Worm (Caenorhabditis elegans) whole organism, L3 larva: Measurements from ENCODE around the gene F35E8.6.
A peak's percentile ranks its signal among the peaks of the same experiment; 100 is the strongest.
"Not testable (repeated sequence)": the region's sequence is repeated elsewhere in the genome, so short reads cannot be mapped to it uniquely, and the experiment has no call there.

ENCODE experiments used
- R02D3.7 ChIP-seq: fragments of 150-350 bp; optimal IDR thresholded peaks from 2 replicates; lab custom pipeline; 2014; ENCODE audit warnings: missing biosample characterization, missing genetic modification characterization
- ZK546.5 ChIP-seq: sonication (generic microtip); optimal IDR thresholded peaks from 2 replicates; lab custom pipeline; 2017; ENCODE audit warnings: missing biosample characterization, missing genetic modification characterization
- ceh-16 ChIP-seq: sonication (generic microtip); optimal IDR thresholded peaks from 2 replicates; lab custom pipeline; 2017; ENCODE audit warnings: missing biosample characterization, missing genetic modification characterization
- ceh-28 ChIP-seq: fragments of 150-350 bp; optimal IDR thresholded peaks from 2 replicates; lab custom pipeline; 2014; ENCODE audit warnings: missing biosample characterization, missing genetic modification reagents, missing genetic modification characterization
- ceh-82 ChIP-seq: fragments of 150-350 bp; optimal IDR thresholded peaks from 2 replicates; lab custom pipeline; 2014; ENCODE audit warnings: missing biosample characterization, missing genetic modification characterization
- ceh-9 ChIP-seq: sonication (generic microtip); optimal IDR thresholded peaks from 2 replicates; lab custom pipeline; 2018; ENCODE audit warnings: missing biosample characterization, missing genetic modification characterization
- daf-12 ChIP-seq: fragments of 150-350 bp; optimal IDR thresholded peaks from 2 replicates; lab custom pipeline; 2014; ENCODE audit warnings: missing biosample characterization, missing genetic modification reagents, missing genetic modification characterization
- egl-27 ChIP-seq: sonication (generic microtip); optimal IDR thresholded peaks from 4 replicates; lab custom pipeline; 2017; ENCODE audit warnings: missing biosample characterization, missing genetic modification reagents, missing genetic modification characterization
- elt-1 ChIP-seq: fragments of 150-350 bp; optimal IDR thresholded peaks from 2 replicates; lab custom pipeline; 2014; ENCODE audit warnings: missing biosample characterization, missing genetic modification characterization
- elt-2 ChIP-seq: sonication (generic microtip); optimal IDR thresholded peaks from 2 replicates; lab custom pipeline; 2016; ENCODE audit warnings: missing genetic modification reagents, mild to moderate bottlenecking, missing genetic modification characterization, missing compliant biosample characterization
- elt-3 ChIP-seq, 3 experiments: fragments of 150-350 bp in 1 of 3; sonication (generic microtip) in 2 of 3; optimal IDR thresholded peaks; 2 replicates in 2 of 3; 4 replicates in 1 of 3; lab custom pipeline; 2014 to 2017; ENCODE audit warnings: missing biosample characterization in 3 of 3, missing genetic modification characterization in 3 of 3
- eor-1 ChIP-seq, 2 experiments: fragments of 150-350 bp; optimal IDR thresholded peaks; 2 replicates each; lab custom pipeline; 2014 to 2018; ENCODE audit warnings: missing biosample characterization in 2 of 2, missing genetic modification characterization in 2 of 2
- fkh-10 ChIP-seq: sonication (generic microtip); optimal IDR thresholded peaks from 2 replicates; lab custom pipeline; 2017; ENCODE audit warnings: missing biosample characterization, missing genetic modification reagents, missing genetic modification characterization
- fos-1 ChIP-seq: fragments of 150-350 bp; optimal IDR thresholded peaks from 2 replicates; lab custom pipeline; 2014; ENCODE audit warnings: missing biosample characterization, missing genetic modification characterization
- hmg-11 ChIP-seq: sonication (generic microtip); optimal IDR thresholded peaks from 2 replicates; lab custom pipeline; 2016; ENCODE audit warnings: missing genetic modification characterization, missing compliant biosample characterization
- jun-1 ChIP-seq: fragments of 150-350 bp; optimal IDR thresholded peaks from 2 replicates; lab custom pipeline; 2014; ENCODE audit warnings: missing biosample characterization, missing genetic modification reagents, missing genetic modification characterization
- lin-39 ChIP-seq: fragments of 150-350 bp; optimal IDR thresholded peaks from 2 replicates; lab custom pipeline; 2018; ENCODE audit warnings: missing biosample characterization, missing genetic modification reagents, missing genetic modification characterization
- lsy-12 ChIP-seq: sonication (generic microtip); optimal IDR thresholded peaks from 2 replicates; lab custom pipeline; 2016; ENCODE audit warnings: mild to moderate bottlenecking, missing genetic modification characterization, missing compliant biosample characterization
- mml-1 ChIP-seq: fragments of 150-350 bp; sonication (generic microtip); optimal IDR thresholded peaks from 3 replicates; lab custom pipeline; 2014; ENCODE audit warnings: missing biosample characterization, missing genetic modification characterization
- nhr-12 ChIP-seq: fragments of 150-350 bp; optimal IDR thresholded peaks from 2 replicates; lab custom pipeline; 2014; ENCODE audit warnings: missing biosample characterization, missing genetic modification characterization
- nhr-23 ChIP-seq: fragments of 150-350 bp; optimal IDR thresholded peaks from 2 replicates; lab custom pipeline; 2014; ENCODE audit warnings: missing biosample characterization, missing genetic modification reagents, missing genetic modification characterization
- nhr-28 ChIP-seq: fragments of 150-350 bp; optimal IDR thresholded peaks from 2 replicates; lab custom pipeline; 2014; ENCODE audit warnings: missing biosample characterization, missing genetic modification characterization
- nhr-43 ChIP-seq: sonication (generic microtip); optimal IDR thresholded peaks from 2 replicates; lab custom pipeline; 2016; ENCODE audit warnings: mild to moderate bottlenecking, missing genetic modification characterization, missing compliant biosample characterization; ENCODE audit not compliant: poor library complexity, severe bottlenecking
- nhr-67 ChIP-seq: fragments of 150-350 bp; optimal IDR thresholded peaks from 2 replicates; lab custom pipeline; 2014; ENCODE audit warnings: missing biosample characterization, missing genetic modification characterization
- nhr-76 ChIP-seq: fragments of 150-350 bp; sonication (generic microtip); optimal IDR thresholded peaks from 5 replicates; lab custom pipeline; 2014; ENCODE audit warnings: missing biosample characterization, missing genetic modification characterization
- nhr-77 ChIP-seq: fragments of 150-350 bp; optimal IDR thresholded peaks from 2 replicates; lab custom pipeline; 2014; ENCODE audit warnings: missing biosample characterization, missing genetic modification characterization
- pha-4 ChIP-seq: fragments of 150-350 bp; optimal IDR thresholded peaks from 2 replicates; lab custom pipeline; 2014; ENCODE audit warnings: missing biosample characterization, missing genetic modification reagents, missing genetic modification characterization
- pqm-1 ChIP-seq: fragments of 150-350 bp; optimal IDR thresholded peaks from 2 replicates; lab custom pipeline; 2017; ENCODE audit warnings: missing biosample characterization, missing genetic modification characterization, inconsistent platforms
- sea-2 ChIP-seq: fragments of 150-350 bp; sonication (generic microtip); optimal IDR thresholded peaks from 4 replicates; lab custom pipeline; 2014; ENCODE audit warnings: missing biosample characterization, missing genetic modification reagents, missing genetic modification characterization
- skn-1 ChIP-seq: fragments of 150-350 bp; optimal IDR thresholded peaks from 2 replicates; lab custom pipeline; 2014; ENCODE audit warnings: missing biosample characterization, missing genetic modification characterization
- snpc-4 ChIP-seq: fragments of 150-350 bp; optimal IDR thresholded peaks from 2 replicates; lab custom pipeline; 2014; ENCODE audit warnings: missing biosample characterization, missing genetic modification characterization
- tbx-2 ChIP-seq: sonication (generic microtip); optimal IDR thresholded peaks from 2 replicates; lab custom pipeline; 2016; ENCODE audit warnings: mild to moderate bottlenecking, missing genetic modification characterization, missing compliant biosample characterization
- unc-62 ChIP-seq: fragments of 150-350 bp; sonication (generic microtip); optimal IDR thresholded peaks from 4 replicates; lab custom pipeline; 2014; ENCODE audit warnings: missing biosample characterization, missing genetic modification reagents, missing genetic modification characterization
- zag-1 ChIP-seq: fragments of 150-350 bp; optimal IDR thresholded peaks from 2 replicates; lab custom pipeline; 2014; ENCODE audit warnings: missing biosample characterization, missing genetic modification characterization
- ztf-11 ChIP-seq: fragments of 150-350 bp; optimal IDR thresholded peaks from 2 replicates; lab custom pipeline; 2014; ENCODE audit warnings: missing biosample characterization, missing genetic modification characterization
- ztf-4 ChIP-seq: fragments of 150-350 bp; optimal IDR thresholded peaks from 2 replicates; lab custom pipeline; 2014; ENCODE audit warnings: missing biosample characterization, missing genetic modification characterization

The F35E8.6 gene

DNA sequence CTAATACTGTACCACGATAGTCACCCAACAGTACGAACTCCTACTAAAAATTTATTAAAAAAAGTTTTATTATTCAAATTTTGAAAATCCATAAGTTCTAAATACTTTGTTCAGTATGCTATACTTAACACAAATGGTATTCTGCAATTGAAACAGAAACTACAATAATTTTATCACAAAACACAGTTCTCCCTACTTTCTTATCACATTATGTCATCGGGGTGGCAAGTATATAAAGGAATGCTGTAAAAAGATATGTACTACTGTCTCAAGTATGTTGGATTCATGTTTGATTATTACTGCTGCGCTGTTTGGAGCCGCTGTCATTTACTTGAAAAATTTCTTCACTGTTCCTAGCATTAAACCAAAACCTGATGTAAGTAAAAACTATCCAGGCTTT, 9.2 kb downstream of the F35E8.6 start, which contains the start of gene cdr-1:
cdr-1 (plus strand) TSS at position 208 of the 400 bp plus-strand sequence.
- TF ChIP-seq elt-2 (tag; lab: Kevin White, UChicago) (peak; percentile 46), pha-4 (no peak), nhr-12 (tag; lab: Kevin White, UChicago) (no peak), ceh-9 (no peak), R02D3.7 (tag; lab: Kevin White, UChicago) (no peak), ceh-16 (no peak), elt-3 (tag; optimal IDR thresholded peaks at IDR 0.05; lab: Kevin White, UChicago) (no peak), lin-39 (tag; lab: Kevin White, UChicago) (no peak), nhr-28 (tag; lab: Kevin White, UChicago) (no peak), ztf-4 (tag; lab: Kevin White, UChicago) (no peak), lsy-12 (tag; lab: Kevin White, UChicago) (no peak), pqm-1 (tag; lab: Kevin White, UChicago) (peak; percentile 38), jun-1 (no peak), ZK546.5 (no peak)

DNA sequence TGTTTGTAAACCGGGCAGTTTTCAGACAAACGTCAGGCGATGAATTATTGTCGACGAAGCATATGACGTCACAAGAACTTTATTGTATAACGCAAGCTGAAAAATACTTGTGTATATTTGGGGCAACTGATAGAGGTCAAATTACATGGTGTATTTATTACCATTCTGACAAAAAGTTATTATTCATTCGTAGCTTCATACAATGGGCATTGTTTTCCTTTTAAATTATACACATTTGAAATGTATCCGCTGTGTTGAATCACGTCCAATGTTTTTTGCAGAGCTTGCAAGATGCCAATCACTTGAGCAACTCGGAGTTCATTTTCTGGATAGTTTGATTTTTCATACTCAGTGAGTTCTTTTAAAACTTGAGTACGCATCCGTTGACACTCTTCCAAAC, 11.0 kb downstream of the F35E8.6 start, which contains the start of gene F35E8.13:
F35E8.13 (plus strand) TSS at position 301 of the 400 bp plus-strand sequence.
- no peak for TF ChIP-seq ztf-4 (tag; lab: Kevin White, UChicago)
- no peak for TF ChIP-seq snpc-4 (tag; lab: Kevin White, UChicago)
- no peak for TF ChIP-seq nhr-76
- no peak for TF ChIP-seq nhr-23 (tag; lab: Kevin White, UChicago)
- TF ChIP-seq elt-3 (tag; optimal IDR thresholded peaks at IDR 0.05; lab: Kevin White, UChicago): no peak
- TF ChIP-seq ZK546.5: no peak
- no peak for TF ChIP-seq pha-4
- TF ChIP-seq skn-1 (tag; lab: Kevin White, UChicago): no peak
- no peak for TF ChIP-seq ceh-82 (tag; lab: Kevin White, UChicago)
- no peak for TF ChIP-seq nhr-28 (tag; lab: Kevin White, UChicago)
- no peak for TF ChIP-seq daf-12 (tag; lab: Kevin White, UChicago)

DNA sequence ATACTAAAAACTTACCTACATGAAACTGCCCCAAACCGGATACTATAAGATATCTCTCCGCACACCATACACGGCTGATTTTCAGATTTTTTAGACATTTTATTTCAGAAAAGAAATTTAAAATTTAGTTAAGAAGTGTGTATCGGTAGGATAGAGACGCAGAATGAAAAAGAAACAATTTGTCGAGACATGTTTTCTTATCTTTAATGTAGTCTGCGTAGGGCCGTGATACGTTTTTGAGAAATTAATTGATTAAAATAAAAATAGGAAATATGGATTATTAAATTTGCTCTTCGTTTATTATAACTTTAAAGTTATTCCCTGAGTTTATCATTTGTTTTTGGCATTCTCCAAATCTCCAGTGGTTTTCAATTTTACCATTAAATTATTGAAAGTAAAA, 12.4 kb downstream of the F35E8.6 start, which contains the start of gene nhr-108:
nhr-108 (minus strand) TSS at position 166 of the 400 bp plus-strand sequence.
- TF ChIP-seq skn-1 (tag; lab: Kevin White, UChicago) (no peak), ceh-82 (tag; lab: Kevin White, UChicago) (no peak), tbx-2 (tag; lab: Kevin White, UChicago) (no peak), ztf-11 (tag; lab: Kevin White, UChicago) (no peak), nhr-23 (tag; lab: Kevin White, UChicago) (no peak), elt-2 (tag; lab: Kevin White, UChicago) (peak; percentile 42)

DNA sequence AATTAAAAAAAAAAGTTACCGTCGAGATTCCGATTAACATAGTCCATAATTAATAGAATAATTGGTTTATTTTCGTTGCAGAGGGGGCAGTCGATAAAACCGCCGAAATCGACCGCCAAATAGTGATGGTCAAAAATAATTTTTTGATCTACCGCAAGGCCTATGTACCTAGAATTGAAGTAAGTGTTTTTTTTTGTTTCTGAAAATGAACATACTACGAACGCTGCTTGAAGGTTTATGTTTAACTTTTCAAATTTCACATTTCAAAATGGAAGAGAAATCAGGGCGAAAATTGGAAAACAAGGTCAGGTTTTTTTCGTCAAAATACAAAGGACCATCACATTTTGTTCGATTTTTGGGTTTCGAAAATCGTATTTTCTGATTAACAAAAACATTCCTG, 16.4 kb downstream of the F35E8.6 start, which contains the start of gene pzf-1:
pzf-1 (minus strand) TSS at position 101 of the 400 bp plus-strand sequence.
- no peak for TF ChIP-seq nhr-43 (tag; lab: Kevin White, UChicago)
- TF ChIP-seq elt-3 (tag; optimal IDR thresholded peaks at IDR 0.05; lab: Kevin White, UChicago): no peak
- TF ChIP-seq sea-2 (GFP tag; lab: Kevin White, UChicago): no peak
- no peak for TF ChIP-seq ceh-16

DNA sequence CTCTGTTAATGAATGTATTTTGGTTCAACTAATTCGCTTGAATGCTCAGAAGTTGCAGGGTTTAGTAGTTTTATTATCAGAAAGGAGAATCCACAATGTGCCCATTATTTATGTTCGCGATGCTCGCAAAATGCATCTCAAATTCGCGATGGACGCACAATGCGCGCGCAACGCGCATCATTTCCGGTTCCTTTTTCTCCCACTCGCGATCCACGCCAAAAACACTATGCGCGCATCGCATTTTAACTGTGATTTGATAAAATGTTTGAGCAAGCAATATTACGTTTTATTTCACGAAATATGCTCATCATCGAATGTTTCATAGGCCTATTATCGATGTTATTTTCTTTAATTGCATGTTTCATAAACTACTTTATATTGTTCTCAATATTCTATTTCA, 17.9 kb downstream of the F35E8.6 start, which contains the start of gene srbc-77:
srbc-77 (plus strand) TSS at position 301 of the 400 bp plus-strand sequence.
- TF ChIP-seq fkh-10 (GFP tag; lab: Kevin White, UChicago); nhr-43 (tag; lab: Kevin White, UChicago); elt-1 (tag; lab: Kevin White, UChicago): not testable (repeated sequence)

DNA sequence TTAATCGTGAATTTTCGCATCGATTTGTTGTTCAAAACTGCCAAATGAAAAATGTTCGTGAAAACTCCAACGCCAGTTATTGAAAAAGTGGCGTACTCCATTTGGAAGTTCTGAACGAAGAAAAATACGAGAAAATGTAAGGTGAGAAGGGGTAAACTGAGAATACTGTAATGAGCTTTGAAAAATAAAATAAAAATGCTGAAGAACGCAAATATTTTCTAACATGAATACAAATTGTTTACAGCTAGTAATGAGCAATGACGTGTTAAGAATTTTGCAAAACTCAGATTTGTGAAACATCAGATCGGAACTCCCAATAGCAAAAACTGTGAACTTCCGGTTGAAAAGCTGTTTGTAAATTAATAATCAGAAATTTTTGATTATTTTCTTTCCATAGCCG, 20.4 kb downstream of the F35E8.6 start, which contains the start of gene srw-26:
srw-26 (minus strand) TSS at position 101 of the 400 bp plus-strand sequence.
- TF ChIP-seq unc-62 (GFP tag; lab: Kevin White, UChicago) (no peak), ceh-9 (no peak), zag-1 (tag; lab: Kevin White, UChicago) (no peak), ceh-28 (no peak), ztf-11 (tag; lab: Kevin White, UChicago) (no peak), sea-2 (GFP tag; lab: Kevin White, UChicago) (no peak), mml-1 (no peak), nhr-28 (tag; lab: Kevin White, UChicago) (no peak), egl-27 (tag; lab: Kevin White, UChicago) (no peak), jun-1 (no peak), nhr-77 (tag; lab: Kevin White, UChicago) (no peak), nhr-67 (tag; lab: Kevin White, UChicago) (no peak), ceh-16 (no peak), eor-1 (tag; optimal IDR thresholded peaks at IDR 0.05; lab: Kevin White, UChicago) (no peak), fos-1 (tag; lab: Kevin White, UChicago) (no peak), hmg-11 (tag; lab: Kevin White, UChicago) (no peak), nhr-76 (no peak), skn-1 (tag; lab: Kevin White, UChicago) (no peak), daf-12 (tag; lab: Kevin White, UChicago) (no peak)
